Worm (Caenorhabditis elegans): ENCODE data around the gene hpx-2.

DNA sequence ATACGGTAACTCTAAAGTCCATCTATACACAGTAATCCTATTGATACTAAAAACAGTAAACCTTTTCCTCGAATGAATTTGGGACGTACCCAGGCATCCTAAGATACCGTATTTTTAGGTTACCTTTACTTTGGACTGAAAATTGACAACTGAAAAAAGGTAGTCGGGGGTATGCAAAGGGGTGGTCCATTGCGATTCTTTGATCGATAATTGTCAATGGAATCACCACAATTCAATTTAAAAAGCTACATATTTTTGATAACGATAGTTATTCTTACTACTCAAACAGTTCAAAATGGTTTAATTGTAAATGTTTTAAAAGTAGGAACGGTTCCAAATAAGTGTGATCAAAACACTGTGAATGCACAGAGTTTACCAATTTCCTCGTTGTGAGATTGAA is 16.3 kb upstream of the hpx-2 start, which contains the start of gene srx-129:
- no peak for TF ChIP-seq ztf-29 (GFP tag; IDR thresholded peaks at IDR 0.05)
- no peak for TF ChIP-seq med-1 (GFP tag; optimal IDR thresholded peaks at IDR 0.05; ENCODE audit: insufficient read depth)
